Fruit fly (Drosophila melanogaster) whole organism, embryonic: ENCODE measurements around the gene MED14.

Source experiments
- ATbp ChIP-seq: fragments of 200-800 bp; sonication (Bioruptor generic); optimal IDR thresholded peaks from 2 replicates; lab custom pipeline; 2017; ENCODE audit warnings: missing biosample characterization, mild to moderate bottlenecking, missing genetic modification characterization, missing genetic modification reagents
- B-H1 ChIP-seq: fragments of 200-800 bp; sonication (Bioruptor generic); IDR thresholded peaks from 3 replicates; pipeline ENCODE4 v1.3.6; 2022; ENCODE audit warnings: missing biosample characterization, missing genetic modification characterization
- Blimp-1 ChIP-seq: fragments of 200-800 bp; sonication (Bioruptor generic); optimal IDR thresholded peaks from 3 replicates; lab custom pipeline; 2018; ENCODE audit warnings: missing biosample characterization, missing genetic modification characterization, mild to moderate bottlenecking, moderate library complexity, missing genetic modification reagents
- CG1024 ChIP-seq: fragments of 200-800 bp; sonication (Bioruptor generic); IDR thresholded peaks from 2 replicates; pipeline ENCODE4 v1.3.6; 2022; ENCODE audit warnings: missing biosample characterization, missing genetic modification characterization
- CG10321 ChIP-seq: fragments of 200-800 bp; sonication (Bioruptor generic); IDR thresholded peaks from 2 replicates; pipeline ENCODE4 v1.3.6; 2022; ENCODE audit warnings: missing biosample characterization, missing genetic modification characterization
- CG10366 ChIP-seq: fragments of 200-800 bp; sonication (Bioruptor generic); IDR thresholded peaks from 2 replicates; pipeline ENCODE4 v1.3.6; 2022; ENCODE audit warnings: missing biosample characterization, missing genetic modification characterization
- CG10431 ChIP-seq: fragments of 200-800 bp; sonication (Bioruptor generic); optimal IDR thresholded peaks from 3 replicates; lab custom pipeline; 2018; ENCODE audit warnings: missing biosample characterization, mild to moderate bottlenecking, missing genetic modification characterization
- CG13287 ChIP-seq: fragments of 200-800 bp; sonication (Bioruptor generic); IDR thresholded peaks from 2 replicates; pipeline ENCODE4 v1.3.6; 2022; ENCODE audit warnings: missing biosample characterization, missing genetic modification characterization; ENCODE audit not compliant: partially characterized antibody
- CG14050 ChIP-seq: fragments of 200-800 bp; sonication (Bioruptor generic); IDR thresholded peaks from 3 replicates; pipeline ENCODE4 v1.3.6; 2022; ENCODE audit warnings: missing biosample characterization, missing genetic modification characterization
- CG15696 ChIP-seq: fragments of 200-800 bp; sonication (Bioruptor generic); optimal IDR thresholded peaks from 2 replicates; lab custom pipeline; 2019; ENCODE audit warnings: missing biosample characterization, mild to moderate bottlenecking, missing genetic modification characterization, moderate library complexity
- CG17385 ChIP-seq: fragments of 200-800 bp; sonication (Bioruptor generic); optimal IDR thresholded peaks from 3 replicates; lab custom pipeline; 2018; ENCODE audit warnings: missing biosample characterization, mild to moderate bottlenecking, missing genetic modification characterization
- CG17568 ChIP-seq: fragments of 200-800 bp; sonication (Bioruptor generic); optimal IDR thresholded peaks from 2 replicates; lab custom pipeline; 2018; ENCODE audit warnings: missing biosample characterization, mild to moderate bottlenecking, missing genetic modification characterization, moderate library complexity
- CG2678 ChIP-seq: fragments of 200-800 bp; sonication (Bioruptor generic); optimal IDR thresholded peaks from 3 replicates; lab custom pipeline; 2019; ENCODE audit warnings: missing biosample characterization, mild to moderate bottlenecking, missing genetic modification characterization, moderate library complexity
- CG4730 ChIP-seq: fragments of 200-800 bp; sonication (Bioruptor generic); IDR thresholded peaks from 2 replicates; pipeline ENCODE4 v1.3.6; 2022; ENCODE audit warnings: missing biosample characterization, missing genetic modification characterization
- CG6175 ChIP-seq: fragments of 200-800 bp; sonication (Bioruptor generic); IDR thresholded peaks from 3 replicates; pipeline ENCODE4 v1.3.6; 2022; ENCODE audit warnings: missing biosample characterization, missing genetic modification characterization
- CG6791 ChIP-seq: fragments of 200-800 bp; sonication (Bioruptor generic); IDR thresholded peaks from 3 replicates; pipeline ENCODE4 v1.3.6; 2022; ENCODE audit warnings: missing biosample characterization, missing genetic modification characterization; ENCODE audit not compliant: partially characterized antibody
- CG6813 ChIP-seq: fragments of 200-800 bp; sonication (Bioruptor generic); optimal IDR thresholded peaks from 2 replicates; lab custom pipeline; 2017; ENCODE audit warnings: missing biosample characterization, missing genetic modification characterization, mild to moderate bottlenecking, moderate library complexity, missing genetic modification reagents
- CG8359 ChIP-seq: fragments of 200-800 bp; sonication (Bioruptor generic); optimal IDR thresholded peaks from 2 replicates; lab custom pipeline; 2017; ENCODE audit warnings: missing biosample characterization, mild to moderate bottlenecking, missing genetic modification characterization, borderline replicate concordance
- CG8388 ChIP-seq: fragments of 200-800 bp; sonication (Bioruptor generic); optimal IDR thresholded peaks from 2 replicates; lab custom pipeline; 2019; ENCODE audit warnings: missing biosample characterization, mild to moderate bottlenecking, missing genetic modification characterization, moderate library complexity
- CG9932 ChIP-seq: fragments of 200-800 bp; sonication (Bioruptor generic); IDR thresholded peaks from 2 replicates; pipeline ENCODE4 v1.3.6; 2022; ENCODE audit warnings: missing biosample characterization, missing genetic modification characterization
- Dll ChIP-seq: fragments of 200-800 bp; sonication (Bioruptor generic); IDR thresholded peaks from 4 replicates; pipeline ENCODE4 v1.3.6; 2022; ENCODE audit warnings: missing biosample characterization, missing genetic modification characterization; ENCODE audit not compliant: partially characterized antibody
- ERR ChIP-seq: fragments of 200-800 bp; sonication (Bioruptor generic); optimal IDR thresholded peaks from 2 replicates; lab custom pipeline; 2016; ENCODE audit warnings: missing biosample characterization, missing genetic modification characterization
- Elba2 ChIP-seq: fragments of 200-800 bp; sonication (Bioruptor generic); optimal IDR thresholded peaks from 3 replicates; lab custom pipeline; 2016; ENCODE audit warnings: missing biosample characterization, missing genetic modification characterization
- Hand ChIP-seq: fragments of 200-800 bp; sonication (Bioruptor generic); optimal IDR thresholded peaks from 2 replicates; lab custom pipeline; 2017; ENCODE audit warnings: mild to moderate bottlenecking, missing biosample characterization, missing genetic modification reagents, missing genetic modification characterization
- Hsf ChIP-seq: fragments of 200-800 bp; sonication (Bioruptor generic); optimal IDR thresholded peaks from 3 replicates; lab custom pipeline; 2016; ENCODE audit warnings: missing biosample characterization, missing genetic modification characterization
- MESR4 ChIP-seq: fragments of 200-800 bp; sonication (Bioruptor generic); optimal IDR thresholded peaks from 2 replicates; lab custom pipeline; 2018; ENCODE audit warnings: missing biosample characterization, mild to moderate bottlenecking, missing genetic modification characterization, moderate library complexity
- Med ChIP-seq: fragments of 200-800 bp; sonication (Bioruptor generic); peaks from one replicate; lab custom pipeline; 2016; ENCODE audit warnings: missing biosample characterization, missing genetic modification characterization, mild to moderate bottlenecking, inconsistent platforms, moderate library complexity
- NC2β ChIP-seq: fragments of 200-800 bp; sonication (Bioruptor generic); optimal IDR thresholded peaks from 2 replicates; lab custom pipeline; 2016; ENCODE audit warnings: missing biosample characterization, missing genetic modification characterization
- Pdp1 ChIP-seq, 2 experiments: fragments of 200-800 bp; sonication (Bioruptor generic); optimal IDR thresholded peaks; 3 replicates each; lab custom pipeline; 2016; ENCODE audit warnings: missing biosample characterization in 2 of 2, missing genetic modification characterization in 2 of 2, mild to moderate bottlenecking in 1 of 2, moderate library complexity in 1 of 2
- Ssrp ChIP-seq: fragments of 200-800 bp; sonication (Bioruptor generic); optimal IDR thresholded peaks from 2 replicates; lab custom pipeline; 2018; ENCODE audit warnings: missing biosample characterization, mild to moderate bottlenecking, missing genetic modification characterization, moderate library complexity
- en ChIP-seq: fragments of 200-800 bp; sonication (Bioruptor generic); optimal IDR thresholded peaks from 2 replicates; lab custom pipeline; 2016; ENCODE audit warnings: missing biosample characterization, missing genetic modification characterization
- gfzf ChIP-seq: fragments of 200-800 bp; sonication (Bioruptor generic); optimal IDR thresholded peaks from 2 replicates; lab custom pipeline; 2016; ENCODE audit warnings: missing biosample characterization, mild to moderate bottlenecking, missing genetic modification characterization, moderate library complexity
- grau ChIP-seq: fragments of 200-800 bp; optimal IDR thresholded peaks from 3 replicates; lab custom pipeline; 2019; ENCODE audit warnings: missing biosample characterization, mild to moderate bottlenecking, missing genetic modification characterization, moderate library complexity
- hbn ChIP-seq: fragments of 200-800 bp; sonication (Bioruptor generic); IDR thresholded peaks from 2 replicates; pipeline ENCODE4 v1.3.6; 2022; ENCODE audit warnings: missing biosample characterization, missing genetic modification characterization; ENCODE audit not compliant: partially characterized antibody
- lbe ChIP-seq: fragments of 200-800 bp; sonication (Bioruptor generic); optimal IDR thresholded peaks from 2 replicates; lab custom pipeline; 2016; ENCODE audit warnings: missing biosample characterization, mild to moderate bottlenecking, missing genetic modification characterization
- lola ChIP-seq, 3 experiments: fragments of >200 bp in 2 of 3; fragments of 200-800 bp in 1 of 3; sonication (Bioruptor generic) in 1 of 3; optimal IDR thresholded peaks; 2 replicates each; lab custom pipeline; 2017 to 2019; ENCODE audit warnings: missing biosample characterization in 3 of 3, missing genetic modification characterization in 3 of 3, mild to moderate bottlenecking in 1 of 3, moderate library complexity in 1 of 3
- mirr ChIP-seq: fragments of 200-800 bp; sonication (Bioruptor generic); optimal IDR thresholded peaks from 3 replicates; lab custom pipeline; 2018; ENCODE audit warnings: missing biosample characterization, mild to moderate bottlenecking, missing genetic modification characterization
- mld ChIP-seq: fragments of 200-800 bp; sonication (Bioruptor generic); IDR thresholded peaks from 3 replicates; pipeline ENCODE4 v1.3.6; 2022; ENCODE audit warnings: missing biosample characterization, missing genetic modification characterization; ENCODE audit not compliant: partially characterized antibody
- nerfin-1 ChIP-seq: fragments of 200-800 bp; sonication (Bioruptor generic); optimal IDR thresholded peaks from 3 replicates; lab custom pipeline; 2019; ENCODE audit warnings: missing biosample characterization, mild to moderate bottlenecking, missing genetic modification characterization, moderate library complexity
- seq ChIP-seq: fragments of 200-800 bp; sonication (Bioruptor generic); IDR thresholded peaks from 2 replicates; pipeline ENCODE4 v1.3.6; 2022; ENCODE audit warnings: missing biosample characterization, missing genetic modification characterization
- sr ChIP-seq: fragments of 200-800 bp; sonication (Bioruptor generic); IDR thresholded peaks from 3 replicates; pipeline ENCODE4 v1.3.6; 2022; ENCODE audit warnings: missing biosample characterization, missing genetic modification characterization
- tna ChIP-seq: fragments of 200-800 bp; sonication (Bioruptor generic); IDR thresholded peaks from 2 replicates; pipeline ENCODE4 v1.3.6; 2022; ENCODE audit warnings: missing biosample characterization, missing genetic modification characterization; ENCODE audit not compliant: partially characterized antibody
- toy ChIP-seq: fragments of 200-800 bp; sonication (Bioruptor generic); IDR thresholded peaks from 2 replicates; pipeline ENCODE4 v1.3.6; 2022; ENCODE audit warnings: missing biosample characterization, missing genetic modification characterization
- trem ChIP-seq: fragments of 200-800 bp; optimal IDR thresholded peaks from 3 replicates; lab custom pipeline; 2019; ENCODE audit warnings: missing biosample characterization, mild to moderate bottlenecking, missing genetic modification characterization, moderate library complexity
- unc-4 ChIP-seq: fragments of 200-800 bp; sonication (Bioruptor generic); IDR thresholded peaks from 2 replicates; pipeline ENCODE4 v1.3.6; 2022; ENCODE audit warnings: missing biosample characterization, missing genetic modification characterization; ENCODE audit not compliant: partially characterized antibody
- unpg ChIP-seq: fragments of 200-800 bp; sonication (Bioruptor generic); optimal IDR thresholded peaks from 3 replicates; lab custom pipeline; 2018; ENCODE audit warnings: missing biosample characterization, mild to moderate bottlenecking, missing genetic modification characterization, moderate library complexity
- wor ChIP-seq: fragments of 200-800 bp; sonication (Bioruptor generic); IDR thresholded peaks from 2 replicates; pipeline ENCODE4 v1.3.6; 2022; ENCODE audit warnings: missing biosample characterization, missing genetic modification characterization

MED14 gene

dm6 chr3L:629916-630663, 37.0 kb downstream of the MED14 start (continued):
- peak; percentile 52 for TF ChIP-seq CG10366 (GFP tag; lab: Robert Waterston, UW)
- no peak for TF ChIP-seq ATbp
- peak; percentile 42 for TF ChIP-seq Hsf (GFP tag; lab: Kevin White, UChicago)
- no peak for TF ChIP-seq sr (GFP tag; lab: Robert Waterston, UW)
- TF ChIP-seq CG6175 (GFP tag; lab: Robert Waterston, UW) = no peak
- TF ChIP-seq CG14050 = peak; percentile 23; the same call in 1 of the 3 replicates
- TF ChIP-seq lola (GFP tag; optimal IDR thresholded peaks at IDR 0.05; lab: Kevin White, UChicago) = no peak
- TF ChIP-seq CG17568 = no peak
- TF ChIP-seq CG4730 (GFP tag; lab: Robert Waterston, UW) = no peak
- peak; percentile 96 for TF ChIP-seq grau (tag; lab: Kevin White, UChicago)
- TF ChIP-seq wor (GFP tag; lab: Robert Waterston, UW) = no peak
- TF ChIP-seq CG2678 (tag; lab: Kevin White, UChicago) = peak; percentile 58
- TF ChIP-seq hbn = no peak
- TF ChIP-seq mld (GFP tag; lab: Robert Waterston, UW) = no peak
- TF ChIP-seq unpg (GFP tag; lab: Kevin White, UChicago) = peak; percentile 29
- peak; percentile 23 for TF ChIP-seq CG17385 (GFP tag; lab: Kevin White, UChicago)
- TF ChIP-seq MESR4 (GFP tag; lab: Kevin White, UChicago) = no peak
- TF ChIP-seq en (GFP tag; lab: Kevin White, UChicago) = no peak
- no peak for TF ChIP-seq B-H1 (GFP tag; lab: Robert Waterston, UW)
- peak; percentile 25 for TF ChIP-seq CG8388 (GFP tag; lab: Kevin White, UChicago)
- TF ChIP-seq Pdp1 (GFP tag; optimal IDR thresholded peaks at IDR 0.05; lab: Kevin White, UChicago) = peak in 1 of 2 experiments; percentile 86
- no peak for TF ChIP-seq Hand (GFP tag; lab: Kevin White, UChicago)
- TF ChIP-seq seq (GFP tag; lab: Robert Waterston, UW) = peak; percentile 64
- no peak for TF ChIP-seq tna
- TF ChIP-seq ERR (GFP tag; lab: Kevin White, UChicago) = no peak
- no peak for TF ChIP-seq mirr (GFP tag; lab: Kevin White, UChicago)
- no peak for TF ChIP-seq NC2β (GFP tag; lab: Kevin White, UChicago)
- no peak for TF ChIP-seq nerfin-1 (tag; lab: Kevin White, UChicago)
- TF ChIP-seq CG10431 (GFP tag; lab: Kevin White, UChicago) = no peak
- no peak for TF ChIP-seq lbe
- no peak for TF ChIP-seq Elba2 (GFP tag; lab: Kevin White, UChicago)
- TF ChIP-seq CG13287 = 0 out of 2 replicates have a peak, but pooled peaks have one; percentile 16
- no peak for TF ChIP-seq CG6791 (GFP tag; lab: Robert Waterston, UW)
- no peak for TF ChIP-seq Blimp-1 (GFP tag; lab: Kevin White, UChicago)
- TF ChIP-seq trem (tag; lab: Kevin White, UChicago) = peak; percentile 8
- TF ChIP-seq gfzf (GFP tag; lab: Kevin White, UChicago) = no peak
- TF ChIP-seq unc-4 (GFP tag; lab: Robert Waterston, UW) = 0 out of 2 replicates have a peak, but pooled peaks have one; percentile 25
- TF ChIP-seq CG15696 (tag; lab: Kevin White, UChicago) = no peak
- peak; percentile 30 for TF ChIP-seq Ssrp (tag; lab: Kevin White, UChicago)
- peak; percentile 72 for TF ChIP-seq Med
- TF ChIP-seq CG1024 (GFP tag; lab: Robert Waterston, UW) = no peak; the same call in 1 of the 2 replicates
- peak; percentile 23 for TF ChIP-seq CG6813 (GFP tag; lab: Kevin White, UChicago)
- TF ChIP-seq CG8359 (GFP tag; lab: Kevin White, UChicago) = no peak
- peak; percentile 41; the same call in 1 of the 2 replicates for TF ChIP-seq toy (GFP tag; lab: Robert Waterston, UW)
- TF ChIP-seq Dll (GFP tag; lab: Robert Waterston, UW) = no peak
- 0 out of 2 replicates have a peak, but pooled peaks have one; percentile 10 for TF ChIP-seq CG10321
- peak; percentile 74 for TF ChIP-seq CG9932 (GFP tag; lab: Robert Waterston, UW)
